Worm (Caenorhabditis elegans) whole organism, young adult: ENCODE results near the gene col-88.

Experiments
- F22D6.2 ChIP-seq: sonication (generic microtip); optimal IDR thresholded peaks from 2 replicates; lab custom pipeline; 2016; ENCODE audit warnings: mild to moderate bottlenecking, missing genetic modification characterization, missing compliant biosample characterization
- ama-1 ChIP-seq, 3 experiments: fragments of 150-350 bp in 1 of 3; sonication (generic microtip) in 2 of 3; optimal IDR thresholded peaks; 2 replicates each; lab custom pipeline; 2014 to 2018; ENCODE audit warnings: missing biosample characterization in 2 of 3, missing genetic modification characterization in 2 of 3, missing genetic modification reagents in 2 of 3
- him-1 ChIP-seq: sonication (generic microtip); optimal IDR thresholded peaks from 2 replicates; lab custom pipeline; 2016; ENCODE audit warnings: missing genotype, missing genetic modification reagents, missing genetic modification characterization, missing compliant biosample characterization
- hlh-12 ChIP-seq: sonication (generic microtip); optimal IDR thresholded peaks from 2 replicates; lab custom pipeline; 2016; ENCODE audit warnings: missing genetic modification characterization, missing compliant biosample characterization
- let-607 ChIP-seq, 2 experiments: fragments of 200-800 bp in 1 of 2; sonication (Bioruptor generic) in 1 of 2; sonication (generic microtip) in 1 of 2; optimal IDR thresholded peaks; 2 replicates each; lab custom pipeline; 2016 to 2018; ENCODE audit warnings: mild to moderate bottlenecking in 2 of 2, missing compliant biosample characterization in 2 of 2, missing genetic modification characterization in 2 of 2, moderate library complexity in 2 of 2, missing genotype in 1 of 2
- mxl-1 ChIP-seq: sonication (generic microtip); optimal IDR thresholded peaks from 2 replicates; lab custom pipeline; 2016; ENCODE audit warnings: missing genetic modification characterization, missing compliant biosample characterization

- TF ChIP-seq mxl-1 (tag; lab: Kevin White, UChicago) (no peak), ama-1 (optimal IDR thresholded peaks at IDR 0.05; lab: Kevin White, UChicago) (no peak), ama-1 (GFP tag; optimal IDR thresholded peaks at IDR 0.05; lab: Kevin White, UChicago) (no peak), hlh-12 (tag; lab: Kevin White, UChicago) (no peak), F22D6.2 (tag; lab: Kevin White, UChicago) (no peak), let-607 (tag; optimal IDR thresholded peaks at IDR 0.05; lab: Kevin White, UChicago) (no peak), him-1 (tag; lab: Kevin White, UChicago) (no peak)
These were observed 15.3 kb upstream of the col-88 start for ce11 chrIII:25582-25996.
